Fruit fly (Drosophila melanogaster) whole organism, pupa: Measurements from ENCODE around the gene CG14963.

Experiments
- CG10348 ChIP-seq: fragments of 200-800 bp; sonication (Bioruptor generic); IDR thresholded peaks from 2 replicates; pipeline ENCODE4 v1.3.6; 2022; ENCODE audit warnings: missing biosample characterization, missing genetic modification characterization
- CG12605 ChIP-seq: fragments of 200-800 bp; sonication (Bioruptor generic); IDR thresholded peaks from 2 replicates; pipeline ENCODE4 v1.3.6; 2022; ENCODE audit warnings: missing biosample characterization, missing genetic modification characterization
- CG13204 ChIP-seq: fragments of 200-800 bp; sonication (Bioruptor generic); optimal IDR thresholded peaks from 2 replicates; lab custom pipeline; 2018; ENCODE audit warnings: missing biosample characterization, mild to moderate bottlenecking, missing genetic modification characterization, moderate library complexity
- CG14655 ChIP-seq: fragments of 200-800 bp; sonication (Bioruptor generic); optimal IDR thresholded peaks from 3 replicates; lab custom pipeline; 2017; ENCODE audit warnings: mild to moderate bottlenecking, missing biosample characterization, missing genetic modification reagents, missing genetic modification characterization
- CG15710 ChIP-seq: fragments of 200-800 bp; sonication (Bioruptor generic); optimal IDR thresholded peaks from 2 replicates; lab custom pipeline; 2018; ENCODE audit warnings: missing biosample characterization, mild to moderate bottlenecking, missing genetic modification characterization, moderate library complexity
- CG17806 ChIP-seq: fragments of 200-800 bp; sonication (Bioruptor generic); optimal IDR thresholded peaks from 2 replicates; lab custom pipeline; 2018; ENCODE audit warnings: missing biosample characterization, mild to moderate bottlenecking, missing genetic modification characterization, moderate library complexity
- CG32121 ChIP-seq: fragments of 200-800 bp; sonication (Bioruptor generic); IDR thresholded peaks from 2 replicates; pipeline ENCODE4 v1.3.6; 2022; ENCODE audit warnings: missing biosample characterization, missing genetic modification characterization
- CG34367 ChIP-seq: fragments of 200-800 bp; sonication (Bioruptor generic); optimal IDR thresholded peaks from 2 replicates; lab custom pipeline; 2018; ENCODE audit warnings: missing biosample characterization, mild to moderate bottlenecking, missing genetic modification characterization
- CG4496 ChIP-seq: fragments of 200-800 bp; sonication (Bioruptor generic); IDR thresholded peaks from 3 replicates; pipeline ENCODE4 v1.3.6; 2022; ENCODE audit warnings: missing biosample characterization, missing genetic modification characterization
- CG8159 ChIP-seq: fragments of 200-800 bp; sonication (Bioruptor generic); optimal IDR thresholded peaks from 3 replicates; lab custom pipeline; 2018; ENCODE audit warnings: missing biosample characterization, mild to moderate bottlenecking, missing genetic modification characterization, moderate library complexity
- CG8301 ChIP-seq: fragments of 200-800 bp; sonication (Bioruptor generic); optimal IDR thresholded peaks from 2 replicates; lab custom pipeline; 2018; ENCODE audit warnings: missing biosample characterization, mild to moderate bottlenecking, missing genetic modification characterization
- CG9948 ChIP-seq: fragments of 200-800 bp; sonication (Bioruptor generic); optimal IDR thresholded peaks from 2 replicates; lab custom pipeline; 2018; ENCODE audit warnings: missing biosample characterization, mild to moderate bottlenecking, missing genetic modification characterization, moderate library complexity
- D1 ChIP-seq: fragments of 200-800 bp; sonication (Bioruptor generic); optimal IDR thresholded peaks from 2 replicates; lab custom pipeline; 2018; ENCODE audit warnings: missing biosample characterization, mild to moderate bottlenecking, missing genetic modification characterization, moderate library complexity
- EcR ChIP-seq: fragments of 200-800 bp; sonication (Bioruptor generic); optimal IDR thresholded peaks from 3 replicates; lab custom pipeline; 2019; ENCODE audit warnings: missing biosample characterization, missing genetic modification characterization, mild to moderate bottlenecking, moderate library complexity, missing genetic modification reagents
- Ets98B ChIP-seq: fragments of 200-800 bp; sonication (Bioruptor generic); IDR thresholded peaks from 2 replicates; pipeline ENCODE4 v1.3.6; 2022; ENCODE audit warnings: missing biosample characterization, missing genetic modification characterization
- Pif1A ChIP-seq: fragments of 200-800 bp; sonication (Bioruptor generic); optimal IDR thresholded peaks from 3 replicates; lab custom pipeline; 2016; ENCODE audit warnings: missing biosample characterization, missing genetic modification characterization
- Pif1B ChIP-seq: fragments of 200-800 bp; sonication (Bioruptor generic); optimal IDR thresholded peaks from 3 replicates; lab custom pipeline; 2016; ENCODE audit warnings: missing biosample characterization, missing genetic modification characterization
- Snoo ChIP-seq: fragments of 200-800 bp; sonication (Bioruptor generic); optimal IDR thresholded peaks from 3 replicates; lab custom pipeline; 2017; ENCODE audit warnings: missing biosample characterization, mild to moderate bottlenecking, missing genetic modification characterization, inconsistent platforms
- fd96Ca ChIP-seq: fragments of 200-800 bp; sonication (Bioruptor generic); IDR thresholded peaks from 3 replicates; pipeline ENCODE4 v1.3.6; 2022; ENCODE audit warnings: missing biosample characterization, missing genetic modification characterization
- gl ChIP-seq: fragments of 200-800 bp; sonication (Bioruptor generic); optimal IDR thresholded peaks from 2 replicates; lab custom pipeline; 2018; ENCODE audit warnings: missing biosample characterization, mild to moderate bottlenecking, missing genetic modification characterization
- rn ChIP-seq: fragments of 200-800 bp; sonication (Bioruptor generic); IDR thresholded peaks from 2 replicates; pipeline ENCODE4 v1.3.6; 2022; ENCODE audit warnings: missing biosample characterization, missing genetic modification characterization

CG14963 gene

dm6 chr3L:3148125-3149059 is 24.0 kb downstream of the CG14963 start, which contains the start of the genes Usp5 and BtbVII:
Gene Usp5 (minus strand): TSS chr3L:3148358.
Gene BtbVII (plus strand): TSS chr3L:3148646.
- TF ChIP-seq Pif1A (no peak), Snoo (tag; lab: Kevin White, UChicago) (peak; percentile 25), CG10348 (GFP tag; lab: Robert Waterston, UW) (no peak), gl (tag; lab: Kevin White, UChicago) (peak; percentile 56), Ets98B (GFP tag; lab: Robert Waterston, UW) (no peak), CG32121 (GFP tag; lab: Robert Waterston, UW) (no peak), CG12605 (GFP tag; lab: Robert Waterston, UW) (peak; percentile 22; the same call in 1 of the 2 replicates), CG8159 (tag; lab: Kevin White, UChicago) (peak; percentile 48), CG9948 (tag; lab: Kevin White, UChicago) (peak; percentile 27), CG13204 (GFP tag; lab: Kevin White, UChicago) (no peak), CG34367 (tag; lab: Kevin White, UChicago) (peak; percentile 24), EcR (GFP tag; lab: Kevin White, UChicago) (no peak), CG4496 (peak; percentile 15; the same call in 1 of the 3 replicates), CG17806 (tag; lab: Kevin White, UChicago) (no peak), Pif1B (GFP tag; lab: Kevin White, UChicago) (peak; percentile 10), CG8301 (tag; lab: Kevin White, UChicago) (peak; percentile 44), CG15710 (peak; percentile 26), fd96Ca (GFP tag; lab: Robert Waterston, UW) (peak; percentile 69)

dm6 chr3L:3143383-3143962 is 28.9 kb downstream of the CG14963 start, which contains the start of the genes CG11537 and Alg2:
Gene CG11537 (minus strand): TSS chr3L:3143457.
Gene Alg2 (plus strand): TSS chr3L:3143808.
- TF ChIP-seq CG34367 (tag; lab: Kevin White, UChicago) (no peak), EcR (GFP tag; lab: Kevin White, UChicago) (no peak), CG4496 (peak; percentile 32; the same call in 1 of the 3 replicates), CG15710 (peak; percentile 50), Ets98B (GFP tag; lab: Robert Waterston, UW) (peak; percentile 25; the same call in 1 of the 2 replicates)

- no peak for TF ChIP-seq CG17806 (tag; lab: Kevin White, UChicago)
- no peak for TF ChIP-seq CG13204 (GFP tag; lab: Kevin White, UChicago)
- no peak for TF ChIP-seq Snoo (tag; lab: Kevin White, UChicago)
- no peak for TF ChIP-seq D1
- no peak for TF ChIP-seq CG4496
- no peak for TF ChIP-seq CG14655 (GFP tag; lab: Kevin White, UChicago)
- TF ChIP-seq rn (GFP tag; lab: Robert Waterston, UW), result no peak
- no peak for TF ChIP-seq CG32121 (GFP tag; lab: Robert Waterston, UW)
These were observed 29.6 kb downstream of the CG14963 start for dm6 chr3L:3142516-3143382.

dm6 chr3L:3141411-3141810 is 30.9 kb downstream of the CG14963 start:
- no peak for TF ChIP-seq CG10348 (GFP tag; lab: Robert Waterston, UW)

- no peak for TF ChIP-seq CG17806 (tag; lab: Kevin White, UChicago)
- no peak for TF ChIP-seq CG8301 (tag; lab: Kevin White, UChicago)
- peak; percentile 44 for TF ChIP-seq Pif1A
- TF ChIP-seq CG14655 (GFP tag; lab: Kevin White, UChicago), result no peak
- TF ChIP-seq D1, result no peak
- no peak for TF ChIP-seq EcR (GFP tag; lab: Kevin White, UChicago)
- no peak for TF ChIP-seq CG13204 (GFP tag; lab: Kevin White, UChicago)
- TF ChIP-seq CG32121 (GFP tag; lab: Robert Waterston, UW), result no peak
- TF ChIP-seq CG4496, result 0 out of 3 replicates have a peak, but pooled peaks have one; percentile 33
- peak; percentile 33; the same call in 1 of the 2 replicates for TF ChIP-seq CG12605 (GFP tag; lab: Robert Waterston, UW)
- TF ChIP-seq Ets98B (GFP tag; lab: Robert Waterston, UW), result peak; percentile 41; the same call in 1 of the 2 replicates
- TF ChIP-seq fd96Ca (GFP tag; lab: Robert Waterston, UW), result no peak
- no peak for TF ChIP-seq Snoo (tag; lab: Kevin White, UChicago)
- TF ChIP-seq CG9948 (tag; lab: Kevin White, UChicago), result no peak
- no peak for TF ChIP-seq CG15710
- TF ChIP-seq rn (GFP tag; lab: Robert Waterston, UW), result no peak
- TF ChIP-seq Pif1B (GFP tag; lab: Kevin White, UChicago), result peak; percentile 43
- no peak for TF ChIP-seq CG34367 (tag; lab: Kevin White, UChicago)
- no peak for TF ChIP-seq CG8159 (tag; lab: Kevin White, UChicago)
- no peak for TF ChIP-seq gl (tag; lab: Kevin White, UChicago)
- TF ChIP-seq CG10348 (GFP tag; lab: Robert Waterston, UW), result no peak
These were observed 38.2 kb downstream of the CG14963 start for dm6 chr3L:3134064-3134545.
